Fruit fly (Drosophila melanogaster): ENCODE measurements around the gene CG15646.

CG15646 gene

dm6 chrX:15712409-15712808 lies 41.6 kb upstream of the CG15646 start, which contains the start of gene HUWE1 (continued):
- TF ChIP-seq E2f1 (GFP tag; IDR thresholded peaks at IDR 0.05) (no peak), cg (GFP tag; optimal IDR thresholded peaks at IDR 0.05) (no peak), CG10321 (GFP tag; IDR thresholded peaks at IDR 0.05) (no peak), CG9215 (GFP tag; IDR thresholded peaks at IDR 0.05) (no peak), gro (GFP tag; optimal IDR thresholded peaks at IDR 0.05) (peak; percentile 28), CG10979 (tag; optimal IDR thresholded peaks at IDR 0.05) (no peak), CG30403 (GFP tag; optimal IDR thresholded peaks at IDR 0.05) (no peak), CG12391 (tag; optimal IDR thresholded peaks at IDR 0.05) (peak; percentile 37), ash1 (GFP tag; optimal IDR thresholded peaks at IDR 0.05) (no peak), CG2120 (GFP tag; optimal IDR thresholded peaks at IDR 0.05) (peak; percentile 63), gem (tag; optimal IDR thresholded peaks at IDR 0.05) (no peak), sug (tag; optimal IDR thresholded peaks at IDR 0.05) (no peak), PHDP (tag; optimal IDR thresholded peaks at IDR 0.05) (no peak), CG2678 (tag; optimal IDR thresholded peaks at IDR 0.05) (no peak), CG8359 (GFP tag; optimal IDR thresholded peaks at IDR 0.05; ENCODE audit: borderline replicate concordance) (no peak), al (GFP tag; IDR thresholded peaks at IDR 0.05) (no peak), CG14050 (GFP tag; IDR thresholded peaks at IDR 0.05) (no peak), fu2 (GFP tag; optimal IDR thresholded peaks at IDR 0.05) (no peak), Ets97D (GFP tag; optimal IDR thresholded peaks at IDR 0.05) (peak; percentile 63), wek (GFP tag; optimal IDR thresholded peaks at IDR 0.05) (no peak), HmgZ (tag; optimal IDR thresholded peaks at IDR 0.05) (peak; percentile 63), Eip74EF (GFP tag; optimal IDR thresholded peaks at IDR 0.05) (no peak), Gsc (GFP tag; IDR thresholded peaks at IDR 0.05) (no peak), Myb (GFP tag; optimal IDR thresholded peaks at IDR 0.05) (peak; percentile 61), psq (GFP tag; optimal IDR thresholded peaks at IDR 0.05) (no peak), CG34224 (GFP tag; IDR thresholded peaks at IDR 0.05; ENCODE audit: partially characterized antibody) (peak; percentile 85), pfk (GFP tag; optimal IDR thresholded peaks at IDR 0.05) (no peak), vvl (GFP tag; IDR thresholded peaks at IDR 0.05) (0 out of 2 replicates have a peak, but pooled peaks have one; percentile 5), mirr (GFP tag; optimal IDR thresholded peaks at IDR 0.05) (no peak), Tbp (GFP tag; optimal IDR thresholded peaks at IDR 0.05) (no peak), Xbp1 (GFP tag; optimal IDR thresholded peaks at IDR 0.05) (no peak), pum (GFP tag; optimal IDR thresholded peaks at IDR 0.05) (no peak), HmgD (GFP tag; optimal IDR thresholded peaks at IDR 0.05) (peak; percentile 43), ken (GFP tag; IDR thresholded peaks at IDR 0.05) (no peak), Dad (GFP tag; optimal IDR thresholded peaks at IDR 0.05) (no peak), CG2875 (GFP tag; optimal IDR thresholded peaks at IDR 0.05) (no peak), CG18619 (GFP tag; optimal IDR thresholded peaks at IDR 0.05) (no peak), gsb-n (tag; optimal IDR thresholded peaks at IDR 0.05) (no peak), p53 (GFP tag; optimal IDR thresholded peaks at IDR 0.05) (no peak), CG13894 (tag; optimal IDR thresholded peaks at IDR 0.05) (no peak), chn (GFP tag; optimal IDR thresholded peaks at IDR 0.05) (no peak), hkb (optimal IDR thresholded peaks at IDR 0.05) (no peak), hkb (GFP tag; IDR thresholded peaks at IDR 0.05) (no peak), H15 (GFP tag; IDR thresholded peaks at IDR 0.05) (no peak), Ada2b (GFP tag; IDR thresholded peaks at IDR 0.05) (no peak), CG15514 (GFP tag; optimal IDR thresholded peaks at IDR 0.05) (peak; percentile 70), lbe (GFP tag; optimal IDR thresholded peaks at IDR 0.05) (no peak), CG10209 (GFP tag; optimal IDR thresholded peaks at IDR 0.05) (no peak), Oli (tag; optimal IDR thresholded peaks at IDR 0.05) (no peak), Nf-YB (GFP tag; optimal IDR thresholded peaks at IDR 0.05) (no peak), CG6813 (GFP tag; optimal IDR thresholded peaks at IDR 0.05) (no peak), CG13287 (GFP tag; IDR thresholded peaks at IDR 0.05; ENCODE audit: partially characterized antibody) (peak; percentile 89)

All from whole organism, embryonic.